Worm (Caenorhabditis elegans) whole organism, late embryonic: ENCODE results near the gene C17B7.8.
"Not testable (repeated sequence)": the region's sequence is repeated elsewhere in the genome, so short reads cannot be mapped to it uniquely, and the experiment has no call there.

Experiments
- C38D4.7 ChIP-seq: fragments of 200-800 bp; sonication (Bioruptor generic); optimal IDR thresholded peaks from 2 replicates; lab custom pipeline; 2018; ENCODE audit warnings: mild to moderate bottlenecking, missing genetic modification characterization, moderate library complexity, missing compliant biosample characterization
- K09A11.1 ChIP-seq: sonication (generic microtip); optimal IDR thresholded peaks from 2 replicates; lab custom pipeline; 2017; ENCODE audit warnings: antibody characterized with exemption, mild to moderate bottlenecking, missing genetic modification characterization, missing compliant biosample characterization; ENCODE audit not compliant: insufficient read depth
- T23F11.4 ChIP-seq: fragments of 200-800 bp; sonication (Bioruptor generic); optimal IDR thresholded peaks from 2 replicates; lab custom pipeline; 2018; ENCODE audit warnings: mild to moderate bottlenecking, missing genetic modification characterization, missing compliant biosample characterization
- ahr-1 ChIP-seq: sonication (generic microtip); optimal IDR thresholded peaks from 2 replicates; lab custom pipeline; 2016; ENCODE audit warnings: missing genetic modification characterization, missing compliant biosample characterization
- ama-1 ChIP-seq: fragments of 150-350 bp; optimal IDR thresholded peaks from 2 replicates; lab custom pipeline; 2014
- ceh-2 ChIP-seq: sonication (generic microtip); optimal IDR thresholded peaks from 2 replicates; lab custom pipeline; 2016; ENCODE audit warnings: missing genotype, missing genetic modification characterization, missing compliant biosample characterization
- ceh-24 ChIP-seq: sonication (generic microtip); optimal IDR thresholded peaks from 2 replicates; lab custom pipeline; 2016; ENCODE audit warnings: mild to moderate bottlenecking, missing genetic modification characterization, missing compliant biosample characterization
- ceh-31 ChIP-seq: sonication (generic microtip); optimal IDR thresholded peaks from 2 replicates; lab custom pipeline; 2016; ENCODE audit warnings: missing genetic modification characterization, missing compliant biosample characterization
- ceh-45 ChIP-seq: fragments of 200-800 bp; sonication (Bioruptor generic); IDR thresholded peaks from 2 replicates; pipeline ENCODE4 v1.3.6; 2022; ENCODE audit warnings: missing genetic modification reagents, missing genetic modification characterization, missing compliant biosample characterization
- ceh-48 ChIP-seq: sonication (generic microtip); optimal IDR thresholded peaks from 2 replicates; lab custom pipeline; 2016; ENCODE audit warnings: missing genetic modification characterization, inconsistent platforms, missing compliant biosample characterization
- ceh-6 ChIP-seq: fragments of 200-800 bp; sonication (Bioruptor generic); optimal IDR thresholded peaks from 2 replicates; lab custom pipeline; 2018; ENCODE audit warnings: mild to moderate bottlenecking, missing genetic modification characterization, missing compliant biosample characterization
- dve-1 ChIP-seq: sonication (generic microtip); optimal IDR thresholded peaks from 2 replicates; lab custom pipeline; 2017; ENCODE audit warnings: antibody characterized with exemption, mild to moderate bottlenecking, missing genetic modification characterization, missing compliant biosample characterization
- elt-2 ChIP-seq: sonication (generic microtip); optimal IDR thresholded peaks from 2 replicates; lab custom pipeline; 2016; ENCODE audit warnings: missing genetic modification reagents, missing genetic modification characterization, missing compliant biosample characterization
- elt-4 ChIP-seq: sonication (generic microtip); optimal IDR thresholded peaks from 2 replicates; lab custom pipeline; 2016; ENCODE audit warnings: missing genetic modification characterization, missing compliant biosample characterization
- eyg-1 ChIP-seq: sonication (generic microtip); optimal IDR thresholded peaks from 2 replicates; lab custom pipeline; 2016; ENCODE audit warnings: missing genotype, missing genetic modification characterization, missing compliant biosample characterization
- fkh-10 ChIP-seq: fragments of 150-350 bp; optimal IDR thresholded peaks from 2 replicates; lab custom pipeline; 2014; ENCODE audit warnings: missing biosample characterization, missing genetic modification reagents, missing genetic modification characterization
- fkh-6 ChIP-seq: sonication (generic microtip); optimal IDR thresholded peaks from 2 replicates; lab custom pipeline; 2016; ENCODE audit warnings: missing genetic modification characterization, missing compliant biosample characterization
- gmeb-2 ChIP-seq: sonication (generic microtip); optimal IDR thresholded peaks from 2 replicates; lab custom pipeline; 2016; ENCODE audit warnings: missing genetic modification characterization, inconsistent platforms, missing compliant biosample characterization
- hlh-13 ChIP-seq: fragments of 200-800 bp; sonication (Bioruptor generic); optimal IDR thresholded peaks from 2 replicates; lab custom pipeline; 2018; ENCODE audit warnings: mild to moderate bottlenecking, missing genetic modification characterization, missing compliant biosample characterization
- hlh-6 ChIP-seq: sonication (generic microtip); optimal IDR thresholded peaks from 2 replicates; lab custom pipeline; 2016; ENCODE audit warnings: missing genotype, missing genetic modification characterization, missing compliant biosample characterization
- hlh-8 ChIP-seq: sonication (generic microtip); optimal IDR thresholded peaks from 2 replicates; lab custom pipeline; 2016; ENCODE audit warnings: missing genotype, missing genetic modification characterization, missing compliant biosample characterization
- lim-6 ChIP-seq: sonication (generic microtip); optimal IDR thresholded peaks from 2 replicates; lab custom pipeline; 2016; ENCODE audit warnings: missing genetic modification characterization, missing compliant biosample characterization
- mec-3 ChIP-seq: sonication (generic microtip); optimal IDR thresholded peaks from 2 replicates; lab custom pipeline; 2016; ENCODE audit warnings: borderline replicate concordance, missing genetic modification characterization, missing compliant biosample characterization
- nfya-1 ChIP-seq: sonication (generic microtip); optimal IDR thresholded peaks from 2 replicates; lab custom pipeline; 2017; ENCODE audit warnings: missing genetic modification characterization, mild to moderate bottlenecking, missing compliant biosample characterization, antibody characterized with exemption, moderate library complexity
- nhr-11 ChIP-seq: fragments of 150-350 bp; optimal IDR thresholded peaks from 2 replicates; lab custom pipeline; 2014; ENCODE audit warnings: missing biosample characterization, missing genetic modification characterization
- nhr-232 ChIP-seq: sonication (generic microtip); optimal IDR thresholded peaks from 2 replicates; lab custom pipeline; 2016; ENCODE audit warnings: missing genetic modification characterization, missing compliant biosample characterization
- odd-2 ChIP-seq: sonication (generic microtip); optimal IDR thresholded peaks from 2 replicates; lab custom pipeline; 2017; ENCODE audit warnings: antibody characterized with exemption, mild to moderate bottlenecking, missing genetic modification characterization, missing compliant biosample characterization
- pax-1 ChIP-seq: fragments of 150-350 bp; optimal IDR thresholded peaks from 2 replicates; lab custom pipeline; 2014; ENCODE audit warnings: missing biosample characterization, missing genetic modification characterization
- pha-4 ChIP-seq: fragments of 150-350 bp; optimal IDR thresholded peaks from 2 replicates; lab custom pipeline; 2018; ENCODE audit warnings: missing biosample characterization, missing genetic modification reagents, missing genetic modification characterization
- pqm-1 ChIP-seq: sonication (generic microtip); optimal IDR thresholded peaks from 2 replicates; lab custom pipeline; 2016; ENCODE audit warnings: missing genetic modification characterization, missing compliant biosample characterization
- ref-2 ChIP-seq: sonication (generic microtip); optimal IDR thresholded peaks from 2 replicates; lab custom pipeline; 2016; ENCODE audit warnings: missing genetic modification characterization, missing compliant biosample characterization
- rnt-1 ChIP-seq: sonication (generic microtip); optimal IDR thresholded peaks from 2 replicates; lab custom pipeline; 2016; ENCODE audit warnings: missing genetic modification characterization, missing compliant biosample characterization
- syd-9 ChIP-seq: sonication (generic microtip); optimal IDR thresholded peaks from 2 replicates; lab custom pipeline; 2016; ENCODE audit warnings: mild to moderate bottlenecking, missing genetic modification characterization, moderate library complexity, missing compliant biosample characterization
- tbx-2 ChIP-seq: sonication (generic microtip); optimal IDR thresholded peaks from 2 replicates; lab custom pipeline; 2016; ENCODE audit warnings: missing genetic modification characterization, missing compliant biosample characterization
- tbx-7 ChIP-seq: sonication (generic microtip); optimal IDR thresholded peaks from 2 replicates; lab custom pipeline; 2016; ENCODE audit warnings: missing genotype, missing genetic modification characterization, missing compliant biosample characterization
- unc-3 ChIP-seq, 2 experiments: fragments of 200-800 bp in 1 of 2; sonication (Bioruptor generic) in 1 of 2; sonication (generic microtip) in 1 of 2; conservative IDR thresholded peaks in 1 of 2; optimal IDR thresholded peaks in 1 of 2; 2 replicates each; pipeline versions ENCODE4 v1.3.6 to Lab custom; 2016 to 2022; ENCODE audit warnings: missing compliant biosample characterization in 2 of 2, missing genetic modification characterization in 2 of 2, missing genetic modification reagents in 1 of 2
- unc-55 ChIP-seq: sonication (generic microtip); optimal IDR thresholded peaks from 2 replicates; lab custom pipeline; 2017; ENCODE audit warnings: missing biosample characterization, missing genetic modification reagents, missing genetic modification characterization
- zip-5 ChIP-seq: sonication (generic microtip); optimal IDR thresholded peaks from 2 replicates; lab custom pipeline; 2016; ENCODE audit warnings: missing genetic modification characterization, missing compliant biosample characterization

The C17B7.8 gene

ce11 chrV:3324178-3324577, at the start of gene C17B7.8:
TSS of gene C17B7.8 (minus strand) at chrV:3324278.
- TF ChIP-seq eyg-1 (tag; lab: Kevin White, UChicago): no peak
- no peak for TF ChIP-seq pqm-1 (tag; lab: Kevin White, UChicago)
- TF ChIP-seq nhr-11 (tag; lab: Kevin White, UChicago): no peak
- TF ChIP-seq hlh-8: no peak
- TF ChIP-seq, all 69 proteins: peak for 0

- TF ChIP-seq pha-4 (tag; lab: Kevin White, UChicago) (no peak), ceh-48 (tag; lab: Kevin White, UChicago) (no peak), elt-2 (tag; lab: Kevin White, UChicago) (no peak), pqm-1 (tag; lab: Kevin White, UChicago) (no peak), unc-55 (GFP tag; lab: Kevin White, UChicago) (no peak), rnt-1 (no peak), lim-6 (no peak), T23F11.4 (no peak), odd-2 (no peak)
Measured at ce11 chrV:3372673-3373072, 48.6 kb upstream of the C17B7.8 start, which contains the start of gene srx-121. TSS of gene srx-121 (minus strand) at chrV:3372773.

- TF ChIP-seq ceh-31, syd-9, zip-5 (tag; lab: Kevin White, UChicago): not testable (repeated sequence)
Measured at ce11 chrV:3367773-3368172, 43.7 kb upstream of the C17B7.8 start, which contains the start of gene C04E12.2. TSS of gene C04E12.2 (plus strand) at chrV:3368073.

- TF ChIP-seq hlh-8 (no peak), syd-9 (tag; lab: Kevin White, UChicago) (no peak), K09A11.1 (tag; lab: Kevin White, UChicago) (no peak)
Measured at ce11 chrV:3362475-3362874, 38.4 kb upstream of the C17B7.8 start, which contains the start of gene C04E12.4. TSS of gene C04E12.4 (plus strand) at chrV:3362775.

ce11 chrV:3361633-3362032, 37.6 kb upstream of the C17B7.8 start:
- TF ChIP-seq tbx-7 (tag; lab: Kevin White, UChicago) (no peak), hlh-13 (GFP tag; lab: Kevin White, UChicago) (no peak), tbx-2 (no peak), ceh-31 (tag; lab: Kevin White, UChicago) (no peak), dve-1 (no peak), mec-3 (no peak)

ce11 chrV:3358267-3358666, 34.2 kb upstream of the C17B7.8 start, which contains the start of gene C04E12.5:
TSS of gene C04E12.5 (plus strand) at chrV:3358567.
- no peak for TF ChIP-seq hlh-6
- no peak for TF ChIP-seq nfya-1
- TF ChIP-seq ceh-24 (tag; lab: Kevin White, UChicago): no peak
- no peak for TF ChIP-seq ref-2 (tag; lab: Kevin White, UChicago)
- TF ChIP-seq tbx-7 (tag; lab: Kevin White, UChicago): no peak
- no peak for TF ChIP-seq pqm-1 (tag; lab: Kevin White, UChicago)
- no peak for TF ChIP-seq ceh-6
- TF ChIP-seq ama-1 (lab: Kevin White, UChicago): no peak
- TF ChIP-seq ahr-1 (tag; lab: Kevin White, UChicago): no peak
- TF ChIP-seq ceh-48 (tag; lab: Kevin White, UChicago): no peak
- TF ChIP-seq, all 69 proteins: peak for 0

ce11 chrV:3357106-3357505, 33.0 kb upstream of the C17B7.8 start, which contains the start of gene scrm-3:
TSS of gene scrm-3 (minus strand) at chrV:3357206.
- TF ChIP-seq pax-1 (tag; lab: Kevin White, UChicago): no peak
- TF ChIP-seq gmeb-2 (tag; lab: Kevin White, UChicago): no peak
- no peak for TF ChIP-seq ceh-45
- TF ChIP-seq fkh-10 (GFP tag; lab: Kevin White, UChicago): no peak
- no peak for TF ChIP-seq ama-1 (lab: Kevin White, UChicago)
- no peak for TF ChIP-seq C38D4.7
- no peak for TF ChIP-seq ceh-2 (tag; lab: Kevin White, UChicago)
- TF ChIP-seq unc-3 (GFP tag; conservative IDR thresholded peaks at IDR 0.05; lab: Robert Waterston, UW): no peak
- TF ChIP-seq unc-3 (tag; optimal IDR thresholded peaks at IDR 0.05; lab: Kevin White, UChicago): no peak
- TF ChIP-seq fkh-6 (tag; lab: Kevin White, UChicago): no peak
- TF ChIP-seq nhr-232 (tag; lab: Kevin White, UChicago): no peak
- TF ChIP-seq elt-4: no peak
- TF ChIP-seq, all 69 proteins: peak for 0
